Fruit fly (Drosophila melanogaster) whole organism, embryonic: ENCODE data around the gene Asator.

ENCODE experiments used
- Adf1 ChIP-seq: fragments of 200-800 bp; sonication (Bioruptor generic); IDR thresholded peaks from 2 replicates; pipeline ENCODE4 v1.3.6; 2022; ENCODE audit warnings: missing biosample characterization, missing genetic modification characterization
- Bdp1 ChIP-seq: fragments of 200-800 bp; sonication (Bioruptor generic); optimal IDR thresholded peaks from 3 replicates; lab custom pipeline; 2016; ENCODE audit warnings: missing biosample characterization, missing genetic modification characterization
- CG10267 ChIP-seq: fragments of 200-800 bp; sonication (Bioruptor generic); optimal IDR thresholded peaks from 2 replicates; lab custom pipeline; 2018; ENCODE audit warnings: missing biosample characterization, mild to moderate bottlenecking, missing genetic modification characterization, moderate library complexity
- CG12299 ChIP-seq: fragments of 200-800 bp; sonication (Bioruptor generic); optimal IDR thresholded peaks from 2 replicates; lab custom pipeline; 2018; ENCODE audit warnings: missing biosample characterization, mild to moderate bottlenecking, missing genetic modification characterization
- CG1233 ChIP-seq: fragments of 200-800 bp; sonication (Bioruptor generic); optimal IDR thresholded peaks from 4 replicates; lab custom pipeline; 2018; ENCODE audit warnings: missing biosample characterization, mild to moderate bottlenecking, missing genetic modification characterization
- CG13296 ChIP-seq: fragments of 200-800 bp; sonication (Bioruptor generic); optimal IDR thresholded peaks from 3 replicates; lab custom pipeline; 2018; ENCODE audit warnings: missing biosample characterization, mild to moderate bottlenecking, missing genetic modification characterization
- CG14710 ChIP-seq: fragments of 200-800 bp; sonication (Bioruptor generic); optimal IDR thresholded peaks from 3 replicates; lab custom pipeline; 2019; ENCODE audit warnings: missing biosample characterization, mild to moderate bottlenecking, missing genetic modification characterization, moderate library complexity
- CG15269 ChIP-seq: fragments of 200-800 bp; sonication (Bioruptor generic); optimal IDR thresholded peaks from 2 replicates; lab custom pipeline; 2018; ENCODE audit warnings: missing biosample characterization, mild to moderate bottlenecking, missing genetic modification characterization, moderate library complexity
- CG16813 ChIP-seq: fragments of 200-800 bp; sonication (Bioruptor generic); IDR thresholded peaks from 3 replicates; pipeline ENCODE4 v1.3.6; 2022; ENCODE audit warnings: missing biosample characterization, missing genetic modification characterization; ENCODE audit not compliant: partially characterized antibody
- CG16863 ChIP-seq: fragments of 200-800 bp; sonication (Bioruptor generic); optimal IDR thresholded peaks from 3 replicates; lab custom pipeline; 2016; ENCODE audit warnings: missing biosample characterization, missing genetic modification characterization
- CG17359 ChIP-seq: fragments of 200-800 bp; sonication (Bioruptor generic); optimal IDR thresholded peaks from 3 replicates; lab custom pipeline; 2018; ENCODE audit warnings: missing biosample characterization, mild to moderate bottlenecking, missing genetic modification characterization, moderate library complexity
- CG17385 ChIP-seq: fragments of 200-800 bp; sonication (Bioruptor generic); optimal IDR thresholded peaks from 3 replicates; lab custom pipeline; 2018; ENCODE audit warnings: missing biosample characterization, mild to moderate bottlenecking, missing genetic modification characterization
- CG17802 ChIP-seq: fragments of 200-800 bp; sonication (Bioruptor generic); optimal IDR thresholded peaks from 2 replicates; lab custom pipeline; 2018; ENCODE audit warnings: missing biosample characterization, mild to moderate bottlenecking, missing genetic modification characterization, moderate library complexity
- CG18476 ChIP-seq: fragments of 200-800 bp; sonication (Bioruptor generic); optimal IDR thresholded peaks from 2 replicates; lab custom pipeline; 2016; ENCODE audit warnings: missing biosample characterization, mild to moderate bottlenecking, missing genetic modification characterization
- CG18764 ChIP-seq: fragments of 200-800 bp; sonication (Bioruptor generic); optimal IDR thresholded peaks from 3 replicates; lab custom pipeline; 2016; ENCODE audit warnings: missing biosample characterization, missing genetic modification characterization
- CG2116 ChIP-seq: fragments of 200-800 bp; sonication (Bioruptor generic); optimal IDR thresholded peaks from 3 replicates; lab custom pipeline; 2018; ENCODE audit warnings: missing biosample characterization, mild to moderate bottlenecking, missing genetic modification characterization
- CG2875 ChIP-seq: fragments of 200-800 bp; sonication (Bioruptor generic); optimal IDR thresholded peaks from 2 replicates; lab custom pipeline; 2017; ENCODE audit warnings: missing biosample characterization, mild to moderate bottlenecking, missing genetic modification characterization, missing genetic modification reagents
- CG3065 ChIP-seq: fragments of 200-800 bp; sonication (Bioruptor generic); optimal IDR thresholded peaks from 2 replicates; lab custom pipeline; 2016; ENCODE audit warnings: missing biosample characterization, missing genetic modification characterization
- CG3847 ChIP-seq: fragments of 200-800 bp; sonication (Bioruptor generic); IDR thresholded peaks from 2 replicates; pipeline ENCODE4 v1.3.6; 2022; ENCODE audit warnings: missing biosample characterization, missing genetic modification characterization
- CG4707 ChIP-seq: fragments of 200-800 bp; sonication (Bioruptor generic); optimal IDR thresholded peaks from 2 replicates; lab custom pipeline; 2018; ENCODE audit warnings: missing biosample characterization, mild to moderate bottlenecking, missing genetic modification characterization, moderate library complexity
- CG5180 ChIP-seq: fragments of 200-800 bp; sonication (Bioruptor generic); optimal IDR thresholded peaks from 3 replicates; lab custom pipeline; 2017; ENCODE audit warnings: missing biosample characterization, missing genetic modification characterization, mild to moderate bottlenecking, moderate library complexity, missing genetic modification reagents
- CG6791 ChIP-seq: fragments of 200-800 bp; sonication (Bioruptor generic); IDR thresholded peaks from 3 replicates; pipeline ENCODE4 v1.3.6; 2022; ENCODE audit warnings: missing biosample characterization, missing genetic modification characterization; ENCODE audit not compliant: partially characterized antibody
- CTCF ChIP-seq: fragments of 200-800 bp; sonication (Bioruptor generic); optimal IDR thresholded peaks from 2 replicates; lab custom pipeline; 2017; ENCODE audit warnings: missing biosample characterization, mild to moderate bottlenecking, missing genetic modification characterization, moderate library complexity
- Chrac-16 ChIP-seq: fragments of 200-800 bp; sonication (Bioruptor generic); optimal IDR thresholded peaks from 3 replicates; lab custom pipeline; 2016; ENCODE audit warnings: missing biosample characterization, missing genetic modification characterization
- Hand ChIP-seq: fragments of 200-800 bp; sonication (Bioruptor generic); optimal IDR thresholded peaks from 2 replicates; lab custom pipeline; 2017; ENCODE audit warnings: mild to moderate bottlenecking, missing biosample characterization, missing genetic modification reagents, missing genetic modification characterization
- Hsf ChIP-seq: fragments of 200-800 bp; sonication (Bioruptor generic); optimal IDR thresholded peaks from 3 replicates; lab custom pipeline; 2016; ENCODE audit warnings: missing biosample characterization, missing genetic modification characterization
- Med ChIP-seq: fragments of 200-800 bp; sonication (Bioruptor generic); peaks from one replicate; lab custom pipeline; 2016; ENCODE audit warnings: missing biosample characterization, missing genetic modification characterization, mild to moderate bottlenecking, inconsistent platforms, moderate library complexity
- Scr ChIP-seq: fragments of 200-800 bp; sonication (Bioruptor generic); IDR thresholded peaks from 2 replicates; pipeline ENCODE4 v1.3.6; 2022; ENCODE audit warnings: missing biosample characterization, missing genetic modification characterization; ENCODE audit not compliant: partially characterized antibody
- YL-1 ChIP-seq: fragments of 200-800 bp; sonication (Bioruptor generic); optimal IDR thresholded peaks from 3 replicates; lab custom pipeline; 2017; ENCODE audit warnings: missing biosample characterization, mild to moderate bottlenecking, missing genetic modification characterization
- ab ChIP-seq: fragments of 200-800 bp; sonication (Bioruptor generic); optimal IDR thresholded peaks from 2 replicates; lab custom pipeline; 2016; ENCODE audit warnings: missing biosample characterization, missing genetic modification characterization
- corto ChIP-seq: fragments of 200-800 bp; sonication (Bioruptor generic); optimal IDR thresholded peaks from 2 replicates; lab custom pipeline; 2016; ENCODE audit warnings: missing biosample characterization, mild to moderate bottlenecking, missing genetic modification characterization, moderate library complexity
- disco-r ChIP-seq: fragments of 200-800 bp; sonication (Bioruptor generic); optimal IDR thresholded peaks from 2 replicates; lab custom pipeline; 2016; ENCODE audit warnings: missing biosample characterization, missing genetic modification characterization
- hbn ChIP-seq: fragments of 200-800 bp; sonication (Bioruptor generic); IDR thresholded peaks from 2 replicates; pipeline ENCODE4 v1.3.6; 2022; ENCODE audit warnings: missing biosample characterization, missing genetic modification characterization; ENCODE audit not compliant: partially characterized antibody
- kah ChIP-seq: fragments of 200-800 bp; sonication (Bioruptor generic); optimal IDR thresholded peaks from 2 replicates; lab custom pipeline; 2018; ENCODE audit warnings: missing biosample characterization, mild to moderate bottlenecking, missing genetic modification characterization
- kni ChIP-seq: fragments of 200-800 bp; sonication (Bioruptor generic); optimal IDR thresholded peaks from 3 replicates; lab custom pipeline; 2017; ENCODE audit warnings: mild to moderate bottlenecking, missing biosample characterization, missing genetic modification reagents, missing genetic modification characterization
- maf-S ChIP-seq: fragments of 200-800 bp; sonication (Bioruptor generic); optimal IDR thresholded peaks from 2 replicates; lab custom pipeline; 2016; ENCODE audit warnings: missing biosample characterization, missing genetic modification characterization
- nerfin-2 ChIP-seq: fragments of 200-800 bp; sonication (Bioruptor generic); IDR thresholded peaks from 2 replicates; pipeline ENCODE4 v1.3.6; 2022; ENCODE audit warnings: missing biosample characterization, missing genetic modification characterization; ENCODE audit not compliant: partially characterized antibody
- onecut ChIP-seq: fragments of 200-800 bp; sonication (Bioruptor generic); IDR thresholded peaks from 2 replicates; pipeline ENCODE4 v1.3.6; 2022; ENCODE audit warnings: missing biosample characterization, missing genetic modification characterization
- pros ChIP-seq: fragments of 200-800 bp; sonication (Bioruptor generic); optimal IDR thresholded peaks from 3 replicates; lab custom pipeline; 2019; ENCODE audit warnings: missing biosample characterization, mild to moderate bottlenecking, missing genetic modification characterization, moderate library complexity
- scrt ChIP-seq: fragments of 200-800 bp; sonication (Bioruptor generic); optimal IDR thresholded peaks from 2 replicates; lab custom pipeline; 2018; ENCODE audit warnings: missing biosample characterization, mild to moderate bottlenecking, missing genetic modification characterization, moderate library complexity
- sens ChIP-seq: fragments of 200-800 bp; sonication (Bioruptor generic); peaks from one replicate; lab custom pipeline; 2016; ENCODE audit warnings: missing biosample characterization, missing genetic modification characterization
- seq ChIP-seq: fragments of 200-800 bp; sonication (Bioruptor generic); IDR thresholded peaks from 2 replicates; pipeline ENCODE4 v1.3.6; 2022; ENCODE audit warnings: missing biosample characterization, missing genetic modification characterization
- tap ChIP-seq: fragments of 200-800 bp; optimal IDR thresholded peaks from 3 replicates; lab custom pipeline; 2019; ENCODE audit warnings: missing biosample characterization, mild to moderate bottlenecking, missing genetic modification characterization, moderate library complexity
- ttk ChIP-seq: fragments of 200-800 bp; sonication (Bioruptor generic); IDR thresholded peaks from 2 replicates; pipeline ENCODE4 v2.1.2; 2022; ENCODE audit warnings: missing biosample characterization, missing genetic modification characterization
- wor ChIP-seq: fragments of 200-800 bp; sonication (Bioruptor generic); IDR thresholded peaks from 2 replicates; pipeline ENCODE4 v1.3.6; 2022; ENCODE audit warnings: missing biosample characterization, missing genetic modification characterization

Asator gene

DNA sequence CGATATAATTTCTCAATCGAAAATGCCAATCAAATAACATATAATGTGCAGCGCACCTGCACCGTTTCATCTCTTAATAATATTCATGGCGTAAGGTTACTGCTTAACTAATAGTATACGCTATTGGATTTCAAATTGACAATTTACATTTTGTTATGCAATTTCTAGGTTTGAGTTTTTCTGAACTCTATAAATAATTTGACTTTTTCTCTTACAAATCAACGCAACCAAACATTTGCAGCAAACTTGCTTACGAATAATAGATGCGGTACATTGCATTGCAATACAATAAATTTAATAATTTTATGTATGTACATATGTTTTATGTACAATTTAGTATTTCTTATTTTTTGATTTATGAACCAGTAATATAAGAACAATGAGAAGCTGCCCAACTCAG is 35.5 kb downstream of the Asator start (continued):
- no peak for TF ChIP-seq CG16863 (GFP tag; lab: Kevin White, UChicago)

- peak; percentile 12; the same call in 1 of the 3 replicates for TF ChIP-seq CG6791 (GFP tag; lab: Robert Waterston, UW)
- peak; percentile 67 for TF ChIP-seq CG16813 (GFP tag; lab: Robert Waterston, UW)
- TF ChIP-seq onecut = peak; percentile 71
- TF ChIP-seq CG3065 = peak; percentile 27
- TF ChIP-seq ab = no peak
- TF ChIP-seq Hsf (GFP tag; lab: Kevin White, UChicago) = no peak
- TF ChIP-seq CG17802 (tag; lab: Kevin White, UChicago) = peak; percentile 3
Measured at dm6 chr4:448993-449392, 39.8 kb downstream of the Asator start.

- TF ChIP-seq sens (GFP tag; lab: Kevin White, UChicago) (peak; percentile 17), kni (GFP tag; lab: Kevin White, UChicago) (no peak)
Measured at dm6 chr4:448126-448525, 40.7 kb downstream of the Asator start.

- TF ChIP-seq CG2116 (GFP tag; lab: Kevin White, UChicago) (peak; percentile 23), Chrac-16 (GFP tag; lab: Kevin White, UChicago) (no peak), CG18476 (GFP tag; lab: Kevin White, UChicago) (peak; percentile 36), tap (tag; lab: Kevin White, UChicago) (no peak), ttk (GFP tag; lab: Robert Waterston, UW) (no peak), Scr (GFP tag; lab: Robert Waterston, UW) (no peak), CG3847 (GFP tag; lab: Robert Waterston, UW) (no peak), corto (GFP tag; lab: Kevin White, UChicago) (no peak), CG17385 (GFP tag; lab: Kevin White, UChicago) (peak; percentile 82), Hand (GFP tag; lab: Kevin White, UChicago) (peak; percentile 65), YL-1 (GFP tag; lab: Kevin White, UChicago) (peak; percentile 71), CG15269 (tag; lab: Kevin White, UChicago) (no peak), seq (GFP tag; lab: Robert Waterston, UW) (no peak), CG17359 (tag; lab: Kevin White, UChicago) (no peak), kah (GFP tag; lab: Kevin White, UChicago) (peak; percentile 36), CG12299 (tag; lab: Kevin White, UChicago) (peak; percentile 36), CG10267 (tag; lab: Kevin White, UChicago) (peak; percentile 14), wor (GFP tag; lab: Robert Waterston, UW) (no peak), scrt (GFP tag; lab: Kevin White, UChicago) (peak; percentile 44), CG18764 (GFP tag; lab: Kevin White, UChicago) (peak; percentile 35), CG13296 (GFP tag; lab: Kevin White, UChicago) (peak; percentile 75), CG14710 (no peak), pros (GFP tag; lab: Kevin White, UChicago) (peak; percentile 86), CG5180 (GFP tag; lab: Kevin White, UChicago) (no peak), onecut (peak; percentile 100), disco-r (peak; percentile 26), maf-S (GFP tag; lab: Kevin White, UChicago) (no peak), Med (GFP tag; lab: Kevin White, UChicago) (peak; percentile 87), Adf1 (GFP tag; lab: Robert Waterston, UW) (no peak), hbn (GFP tag; lab: Robert Waterston, UW) (no peak), CG1233 (GFP tag; lab: Kevin White, UChicago) (peak; percentile 52), nerfin-2 (GFP tag; lab: Robert Waterston, UW) (no peak), Bdp1 (GFP tag; lab: Kevin White, UChicago) (no peak), CG2875 (peak; percentile 39), CG4707 (GFP tag; lab: Kevin White, UChicago) (peak; percentile 78), CTCF (GFP tag; lab: Kevin White, UChicago) (peak; percentile 59)
Measured at dm6 chr4:445931-446526, 42.8 kb downstream of the Asator start.
